Fruit fly (Drosophila melanogaster): ENCODE results near the gene Mp.

Mp gene

dm6 chr3L:6978757-6979386 is 19.8 kb upstream of the Mp start:
- TF ChIP-seq Hr83 (GFP tag; optimal IDR thresholded peaks at IDR 0.05; ENCODE audit: poor library complexity, severe bottlenecking) (no peak), Jra (GFP tag; optimal IDR thresholded peaks at IDR 0.05) (no peak), jim (GFP tag; optimal IDR thresholded peaks at IDR 0.05) (no peak), Sp1 (GFP tag; optimal IDR thresholded peaks at IDR 0.05) (no peak), rgr (GFP tag; optimal IDR thresholded peaks at IDR 0.05) (no peak), Rel (GFP tag; optimal IDR thresholded peaks at IDR 0.05) (no peak), Rel (tag; optimal IDR thresholded peaks at IDR 0.05) (no peak), sv (GFP tag; optimal IDR thresholded peaks at IDR 0.05) (no peak), foxo (GFP tag; optimal IDR thresholded peaks at IDR 0.05) (no peak), N (GFP tag; optimal IDR thresholded peaks at IDR 0.05) (no peak), psq (GFP tag; optimal IDR thresholded peaks at IDR 0.05) (no peak), Hnf4 (GFP tag; optimal IDR thresholded peaks at IDR 0.05) (no peak), ey (GFP tag; optimal IDR thresholded peaks at IDR 0.05) (no peak), lola (GFP tag; optimal IDR thresholded peaks at IDR 0.05) (no peak), Vsx2 (GFP tag; optimal IDR thresholded peaks at IDR 0.05; ENCODE audit: partially characterized antibody) (no peak), CG32264 (GFP tag; optimal IDR thresholded peaks at IDR 0.05) (no peak), br (GFP tag; optimal IDR thresholded peaks at IDR 0.05) (no peak)

dm6 chr3L:6979387-6980249 is 19.0 kb upstream of the Mp start, which contains the start of gene Galphai:
TSS of gene Galphai (minus strand) at chr3L:6980044.
- TF ChIP-seq CG32264 (GFP tag; optimal IDR thresholded peaks at IDR 0.05) (no peak), foxo (GFP tag; optimal IDR thresholded peaks at IDR 0.05) (peak in 1 of 2 experiments; percentile 16), ey (GFP tag; optimal IDR thresholded peaks at IDR 0.05) (no peak), CrebA (GFP tag; optimal IDR thresholded peaks at IDR 0.05; ENCODE audit: borderline replicate concordance) (no peak), h (GFP tag; optimal IDR thresholded peaks at IDR 0.05) (peak; percentile 11), rgr (GFP tag; optimal IDR thresholded peaks at IDR 0.05) (peak; percentile 19), Mio (GFP tag; optimal IDR thresholded peaks at IDR 0.05) (no peak), dsf (GFP tag; optimal IDR thresholded peaks at IDR 0.05; ENCODE audit: borderline replicate concordance) (no peak), lola (GFP tag; optimal IDR thresholded peaks at IDR 0.05) (no peak), HLH106 (tag; optimal IDR thresholded peaks at IDR 0.05) (peak; percentile 21), Sp1 (GFP tag; optimal IDR thresholded peaks at IDR 0.05) (peak; percentile 44), br (GFP tag; optimal IDR thresholded peaks at IDR 0.05) (no peak), jim (GFP tag; optimal IDR thresholded peaks at IDR 0.05) (peak; percentile 40), sv (GFP tag; optimal IDR thresholded peaks at IDR 0.05) (no peak), Hr78 (GFP tag; optimal IDR thresholded peaks at IDR 0.05) (no peak), sage (GFP tag; optimal IDR thresholded peaks at IDR 0.05) (no peak), pan (optimal IDR thresholded peaks at IDR 0.05) (no peak), psq (GFP tag; optimal IDR thresholded peaks at IDR 0.05) (no peak), GATAd (GFP tag; optimal IDR thresholded peaks at IDR 0.05) (no peak), Dfd (GFP tag; optimal IDR thresholded peaks at IDR 0.05) (no peak), woc (GFP tag; optimal IDR thresholded peaks at IDR 0.05) (no peak), Vsx2 (GFP tag; optimal IDR thresholded peaks at IDR 0.05; ENCODE audit: partially characterized antibody) (no peak), usp (GFP tag; optimal IDR thresholded peaks at IDR 0.05) (no peak), Jra (GFP tag; optimal IDR thresholded peaks at IDR 0.05) (peak; percentile 26), Rel (GFP tag; optimal IDR thresholded peaks at IDR 0.05) (no peak), Rel (tag; optimal IDR thresholded peaks at IDR 0.05) (peak; percentile 95), brk (GFP tag; optimal IDR thresholded peaks at IDR 0.05) (no peak), N (GFP tag; optimal IDR thresholded peaks at IDR 0.05) (no peak), tai (GFP tag; optimal IDR thresholded peaks at IDR 0.05) (no peak), Dif (GFP tag; optimal IDR thresholded peaks at IDR 0.05; ENCODE audit: partially characterized antibody) (no peak), CG9705 (GFP tag; optimal IDR thresholded peaks at IDR 0.05) (no peak), Hnf4 (GFP tag; optimal IDR thresholded peaks at IDR 0.05) (peak; percentile 22), dmrt93B (GFP tag; optimal IDR thresholded peaks at IDR 0.05) (no peak), Hr83 (GFP tag; optimal IDR thresholded peaks at IDR 0.05; ENCODE audit: poor library complexity, severe bottlenecking) (no peak), OdsH (GFP tag; optimal IDR thresholded peaks at IDR 0.05) (no peak), Abd-B (GFP tag; optimal IDR thresholded peaks at IDR 0.05) (no peak), fru (GFP tag; optimal IDR thresholded peaks at IDR 0.05) (peak; percentile 18), dl (GFP tag; optimal IDR thresholded peaks at IDR 0.05; ENCODE audit: insufficient read depth in 1 of 2, partially characterized antibody in 2 of 2) (peak in 1 of 2 experiments; percentile 17), Myc (optimal IDR thresholded peaks at IDR 0.05) (peak; percentile 6)
